Fruit fly (Drosophila melanogaster) whole organism, embryonic: ENCODE data around the gene Vm32E.

Experiments
- ATbp ChIP-seq: fragments of 200-800 bp; sonication (Bioruptor generic); optimal IDR thresholded peaks from 2 replicates; lab custom pipeline; 2017; ENCODE audit warnings: missing biosample characterization, mild to moderate bottlenecking, missing genetic modification characterization, missing genetic modification reagents
- Ada2b ChIP-seq: fragments of 200-800 bp; sonication (Bioruptor generic); IDR thresholded peaks from 2 replicates; pipeline ENCODE4 v1.3.6; 2022; ENCODE audit warnings: missing biosample characterization, missing genetic modification characterization
- Aef1 ChIP-seq: fragments of 200-800 bp; sonication (Bioruptor generic); IDR thresholded peaks from 3 replicates; pipeline ENCODE4 v1.3.6; 2022; ENCODE audit warnings: missing biosample characterization, missing genetic modification characterization
- CG11723 ChIP-seq: fragments of 200-800 bp; sonication (Bioruptor generic); optimal IDR thresholded peaks from 2 replicates; lab custom pipeline; 2017; ENCODE audit warnings: missing biosample characterization, mild to moderate bottlenecking, missing genetic modification characterization
- CG12071 ChIP-seq: fragments of 200-800 bp; sonication (Bioruptor generic); optimal IDR thresholded peaks from 3 replicates; lab custom pipeline; 2018; ENCODE audit warnings: missing biosample characterization, mild to moderate bottlenecking, missing genetic modification characterization
- CG12744 ChIP-seq: fragments of 200-800 bp; sonication (Bioruptor generic); optimal IDR thresholded peaks from 2 replicates; lab custom pipeline; 2016; ENCODE audit warnings: missing biosample characterization, missing genetic modification characterization
- CG13424 ChIP-seq: fragments of 200-800 bp; sonication (Bioruptor generic); optimal IDR thresholded peaks from 2 replicates; lab custom pipeline; 2019; ENCODE audit warnings: missing biosample characterization, mild to moderate bottlenecking, missing genetic modification characterization, moderate library complexity
- CG13894 ChIP-seq: fragments of 200-800 bp; sonication (Bioruptor generic); optimal IDR thresholded peaks from 3 replicates; lab custom pipeline; 2018; ENCODE audit warnings: missing biosample characterization, mild to moderate bottlenecking, missing genetic modification characterization, moderate library complexity
- CG14441 ChIP-seq: fragments of 200-800 bp; sonication (Bioruptor generic); IDR thresholded peaks from 2 replicates; pipeline ENCODE4 v1.3.6; 2022; ENCODE audit warnings: missing biosample characterization, missing genetic modification characterization
- CG15269 ChIP-seq: fragments of 200-800 bp; sonication (Bioruptor generic); optimal IDR thresholded peaks from 2 replicates; lab custom pipeline; 2018; ENCODE audit warnings: missing biosample characterization, mild to moderate bottlenecking, missing genetic modification characterization, moderate library complexity
- CG17328 ChIP-seq: fragments of 200-800 bp; sonication (Bioruptor generic); IDR thresholded peaks from 2 replicates; pipeline ENCODE4 v1.3.6; 2022; ENCODE audit warnings: missing biosample characterization, missing genetic modification characterization
- CG17359 ChIP-seq: fragments of 200-800 bp; sonication (Bioruptor generic); optimal IDR thresholded peaks from 3 replicates; lab custom pipeline; 2018; ENCODE audit warnings: missing biosample characterization, mild to moderate bottlenecking, missing genetic modification characterization, moderate library complexity
- CG18476 ChIP-seq: fragments of 200-800 bp; sonication (Bioruptor generic); optimal IDR thresholded peaks from 2 replicates; lab custom pipeline; 2016; ENCODE audit warnings: missing biosample characterization, mild to moderate bottlenecking, missing genetic modification characterization
- CG2889 ChIP-seq: fragments of 200-800 bp; sonication (Bioruptor generic); IDR thresholded peaks from 3 replicates; pipeline ENCODE4 v1.3.6; 2022; ENCODE audit warnings: missing biosample characterization, missing genetic modification characterization
- CG33213 ChIP-seq: fragments of 200-800 bp; sonication (Bioruptor generic); optimal IDR thresholded peaks from 3 replicates; lab custom pipeline; 2016; ENCODE audit warnings: missing biosample characterization, missing genetic modification characterization
- CG33557 ChIP-seq: fragments of 200-800 bp; sonication (Bioruptor generic); optimal IDR thresholded peaks from 2 replicates; lab custom pipeline; 2019; ENCODE audit warnings: missing biosample characterization, mild to moderate bottlenecking, missing genetic modification characterization, moderate library complexity
- CG3407 ChIP-seq: fragments of 200-800 bp; sonication (Bioruptor generic); optimal IDR thresholded peaks from 2 replicates; lab custom pipeline; 2018; ENCODE audit warnings: missing biosample characterization, mild to moderate bottlenecking, missing genetic modification characterization
- CG4282 ChIP-seq: fragments of 200-800 bp; sonication (Bioruptor generic); optimal IDR thresholded peaks from 2 replicates; lab custom pipeline; 2016; ENCODE audit warnings: missing biosample characterization, missing genetic modification characterization
- CG4707 ChIP-seq: fragments of 200-800 bp; sonication (Bioruptor generic); optimal IDR thresholded peaks from 2 replicates; lab custom pipeline; 2018; ENCODE audit warnings: missing biosample characterization, mild to moderate bottlenecking, missing genetic modification characterization, moderate library complexity
- CG7372 ChIP-seq: fragments of 200-800 bp; sonication (Bioruptor generic); IDR thresholded peaks from 2 replicates; pipeline ENCODE4 v1.3.6; 2022; ENCODE audit warnings: missing biosample characterization, missing genetic modification characterization
- CG7963 ChIP-seq: fragments of 200-800 bp; sonication (Bioruptor generic); IDR thresholded peaks from 3 replicates; pipeline ENCODE4 v1.3.6; 2022; ENCODE audit warnings: missing biosample characterization, missing genetic modification characterization; ENCODE audit not compliant: partially characterized antibody
- CG8359 ChIP-seq: fragments of 200-800 bp; sonication (Bioruptor generic); optimal IDR thresholded peaks from 2 replicates; lab custom pipeline; 2017; ENCODE audit warnings: missing biosample characterization, mild to moderate bottlenecking, missing genetic modification characterization, borderline replicate concordance
- CG8765 ChIP-seq: fragments of 200-800 bp; sonication (Bioruptor generic); IDR thresholded peaks from 2 replicates; pipeline ENCODE4 v1.3.6; 2022; ENCODE audit warnings: missing biosample characterization, missing genetic modification characterization
- CG9797 ChIP-seq: fragments of 200-800 bp; sonication (Bioruptor generic); optimal IDR thresholded peaks from 3 replicates; lab custom pipeline; 2018; ENCODE audit warnings: missing biosample characterization, mild to moderate bottlenecking, missing genetic modification characterization
- HLH3B ChIP-seq: fragments of 200-800 bp; sonication (Bioruptor generic); IDR thresholded peaks from 2 replicates; pipeline ENCODE4 v1.3.6; 2022; ENCODE audit warnings: missing biosample characterization, missing genetic modification characterization
- HLH4C ChIP-seq: fragments of 200-800 bp; sonication (Bioruptor generic); IDR thresholded peaks from 3 replicates; pipeline ENCODE4 v1.3.6; 2022; ENCODE audit warnings: missing biosample characterization, missing genetic modification characterization; ENCODE audit not compliant: partially characterized antibody
- HLHmδ ChIP-seq: fragments of 200-800 bp; sonication (Bioruptor generic); optimal IDR thresholded peaks from 2 replicates; lab custom pipeline; 2018; ENCODE audit warnings: missing biosample characterization, mild to moderate bottlenecking, missing genetic modification characterization, moderate library complexity
- Jarid2 ChIP-seq: fragments of 200-800 bp; sonication (Bioruptor generic); optimal IDR thresholded peaks from 3 replicates; lab custom pipeline; 2017; ENCODE audit warnings: mild to moderate bottlenecking, missing biosample characterization, missing genetic modification reagents, missing genetic modification characterization
- Lim3 ChIP-seq: fragments of 200-800 bp; sonication (Bioruptor generic); IDR thresholded peaks from 2 replicates; pipeline ENCODE4 v1.3.6; 2022; ENCODE audit warnings: missing biosample characterization, missing genetic modification characterization
- Meics ChIP-seq: fragments of 200-800 bp; sonication (Bioruptor generic); optimal IDR thresholded peaks from 2 replicates; lab custom pipeline; 2017; ENCODE audit warnings: missing biosample characterization, mild to moderate bottlenecking, missing genetic modification characterization
- Opbp ChIP-seq: fragments of 200-800 bp; sonication (Bioruptor generic); IDR thresholded peaks from 3 replicates; pipeline ENCODE4 v1.3.6; 2022; ENCODE audit warnings: missing biosample characterization, missing genetic modification characterization; ENCODE audit not compliant: partially characterized antibody
- Rx ChIP-seq: fragments of 200-800 bp; sonication (Bioruptor generic); IDR thresholded peaks from 2 replicates; pipeline ENCODE4 v1.3.6; 2022; ENCODE audit warnings: missing biosample characterization, missing genetic modification characterization
- Scr ChIP-seq: fragments of 200-800 bp; sonication (Bioruptor generic); IDR thresholded peaks from 2 replicates; pipeline ENCODE4 v1.3.6; 2022; ENCODE audit warnings: missing biosample characterization, missing genetic modification characterization; ENCODE audit not compliant: partially characterized antibody
- Side ChIP-seq: fragments of 200-800 bp; sonication (Bioruptor generic); optimal IDR thresholded peaks from 2 replicates; lab custom pipeline; 2016; ENCODE audit warnings: missing biosample characterization, missing genetic modification characterization
- Sin3A ChIP-seq: fragments of >200 bp; optimal IDR thresholded peaks from 2 replicates; lab custom pipeline; 2018
- Sox100B ChIP-seq: fragments of 200-800 bp; sonication (Bioruptor generic); optimal IDR thresholded peaks from 3 replicates; lab custom pipeline; 2018; ENCODE audit warnings: missing biosample characterization, mild to moderate bottlenecking, missing genetic modification characterization
- dmrt99B ChIP-seq: fragments of 200-800 bp; sonication (Bioruptor generic); optimal IDR thresholded peaks from 2 replicates; lab custom pipeline; 2018; ENCODE audit warnings: missing biosample characterization, mild to moderate bottlenecking, missing genetic modification characterization, moderate library complexity
- dysf ChIP-seq: fragments of 200-800 bp; sonication (Bioruptor generic); IDR thresholded peaks from 3 replicates; pipeline ENCODE4 v1.3.6; 2022; ENCODE audit warnings: missing biosample characterization, missing genetic modification characterization
- ewg ChIP-seq: fragments of 200-800 bp; sonication (Bioruptor generic); optimal IDR thresholded peaks from 3 replicates; lab custom pipeline; 2017; ENCODE audit warnings: mild to moderate bottlenecking, missing biosample characterization, missing genetic modification reagents, missing genetic modification characterization
- fd64A ChIP-seq: fragments of 200-800 bp; sonication (Bioruptor generic); optimal IDR thresholded peaks from 3 replicates; lab custom pipeline; 2018; ENCODE audit warnings: missing biosample characterization, mild to moderate bottlenecking, missing genetic modification characterization
- gce ChIP-seq: fragments of 200-800 bp; sonication (Bioruptor generic); IDR thresholded peaks from 3 replicates; pipeline ENCODE4 v1.3.6; 2022; ENCODE audit warnings: missing biosample characterization, missing genetic modification characterization
- gfzf ChIP-seq: fragments of 200-800 bp; sonication (Bioruptor generic); optimal IDR thresholded peaks from 2 replicates; lab custom pipeline; 2016; ENCODE audit warnings: missing biosample characterization, mild to moderate bottlenecking, missing genetic modification characterization, moderate library complexity
- gsb ChIP-seq: fragments of 200-800 bp; sonication (Bioruptor generic); IDR thresholded peaks from 2 replicates; pipeline ENCODE4 v1.3.6; 2022; ENCODE audit warnings: missing biosample characterization, missing genetic modification characterization
- ham ChIP-seq: fragments of 200-800 bp; sonication (Bioruptor generic); IDR thresholded peaks from 2 replicates; pipeline ENCODE4 v1.3.6; 2022; ENCODE audit warnings: missing biosample characterization, missing genetic modification characterization
- lilli ChIP-seq: fragments of 200-800 bp; sonication (Bioruptor generic); optimal IDR thresholded peaks from 3 replicates; lab custom pipeline; 2016; ENCODE audit warnings: missing biosample characterization, missing genetic modification characterization
- otp ChIP-seq: fragments of 200-800 bp; sonication (Bioruptor generic); IDR thresholded peaks from 3 replicates; pipeline ENCODE4, ENCODE4 v1.3.6; 2022; ENCODE audit warnings: missing biosample characterization, missing genetic modification characterization
- pb ChIP-seq: fragments of 200-800 bp; sonication (Bioruptor generic); optimal IDR thresholded peaks from 3 replicates; lab custom pipeline; 2016; ENCODE audit warnings: missing biosample characterization, missing genetic modification characterization
- schlank ChIP-seq: fragments of 200-800 bp; sonication (Bioruptor generic); optimal IDR thresholded peaks from 2 replicates; lab custom pipeline; 2018; ENCODE audit warnings: missing biosample characterization, mild to moderate bottlenecking, missing genetic modification characterization
- slbo ChIP-seq: fragments of 200-800 bp; sonication (Bioruptor generic); IDR thresholded peaks from 2 replicates; pipeline ENCODE4 v1.3.6; 2022; ENCODE audit warnings: missing biosample characterization, missing genetic modification characterization
- zfh2 ChIP-seq: fragments of 200-800 bp; sonication (Bioruptor generic); optimal IDR thresholded peaks from 2 replicates; lab custom pipeline; 2016; ENCODE audit warnings: missing biosample characterization, missing genetic modification characterization

Gene Vm32E

dm6 chr2L:11219446-11220038 is 48.1 kb upstream of the Vm32E start (continued):
- TF ChIP-seq Opbp (GFP tag; lab: Robert Waterston, UW) (no peak), gce (GFP tag; lab: Robert Waterston, UW) (no peak), Side (no peak), slbo (GFP tag; lab: Robert Waterston, UW) (peak; percentile 42; the same call in 1 of the 2 replicates), CG17359 (tag; lab: Kevin White, UChicago) (peak; percentile 61), Jarid2 (GFP tag; lab: Kevin White, UChicago) (no peak), Sin3A (lab: Kevin White, UChicago) (no peak), Aef1 (peak; percentile 51; the same call in 1 of the 3 replicates), Scr (no peak), ewg (GFP tag; lab: Kevin White, UChicago) (peak; percentile 16), pb (GFP tag; lab: Kevin White, UChicago) (no peak), ham (no peak), CG11723 (no peak), gsb (GFP tag; lab: Robert Waterston, UW) (0 out of 2 replicates have a peak, but pooled peaks have one; percentile 30), CG8765 (GFP tag; lab: Robert Waterston, UW) (no peak), ATbp (GFP tag; lab: Kevin White, UChicago) (peak; percentile 31), CG7963 (GFP tag; lab: Robert Waterston, UW) (no peak), otp (GFP tag; lab: Robert Waterston, UW) (no peak), Rx (GFP tag; lab: Robert Waterston, UW) (0 out of 2 replicates have a peak, but pooled peaks have one; percentile 27), HLHmδ (no peak), dysf (GFP tag; lab: Robert Waterston, UW) (0 out of 3 replicates have a peak, but pooled peaks have one; percentile 41), fd64A (GFP tag; lab: Kevin White, UChicago) (no peak), CG3407 (GFP tag; lab: Kevin White, UChicago) (no peak), CG13894 (tag; lab: Kevin White, UChicago) (no peak), CG15269 (tag; lab: Kevin White, UChicago) (peak; percentile 75), Meics (GFP tag; lab: Kevin White, UChicago) (peak; percentile 42), dmrt99B (peak; percentile 79), CG7372 (no peak), gfzf (GFP tag; lab: Kevin White, UChicago) (no peak), zfh2 (no peak), CG8359 (GFP tag; lab: Kevin White, UChicago) (no peak), CG4707 (no peak), CG4282 (GFP tag; lab: Kevin White, UChicago) (no peak), CG13424 (tag; lab: Kevin White, UChicago) (peak; percentile 75), CG33213 (GFP tag; lab: Kevin White, UChicago) (no peak), lilli (GFP tag; lab: Kevin White, UChicago) (peak; percentile 4), CG9797 (GFP tag; lab: Kevin White, UChicago) (no peak), HLH4C (no peak), CG33557 (no peak), CG12744 (GFP tag; lab: Kevin White, UChicago) (no peak), CG18476 (GFP tag; lab: Kevin White, UChicago) (peak; percentile 3), Sox100B (peak; percentile 65), schlank (tag; lab: Kevin White, UChicago) (no peak), CG14441 (GFP tag; lab: Robert Waterston, UW) (0 out of 2 replicates have a peak, but pooled peaks have one; percentile 19), HLH3B (no peak), CG2889 (GFP tag; lab: Robert Waterston, UW) (no peak), Ada2b (GFP tag; lab: Robert Waterston, UW) (peak; percentile 42; the same call in 1 of the 2 replicates), CG12071 (GFP tag; lab: Kevin White, UChicago) (no peak), CG17328 (GFP tag; lab: Robert Waterston, UW) (peak; percentile 37; the same call in 1 of the 2 replicates), Lim3 (no peak)
